Fruit fly (Drosophila melanogaster): ENCODE data around the gene Nmnat.

DNA sequence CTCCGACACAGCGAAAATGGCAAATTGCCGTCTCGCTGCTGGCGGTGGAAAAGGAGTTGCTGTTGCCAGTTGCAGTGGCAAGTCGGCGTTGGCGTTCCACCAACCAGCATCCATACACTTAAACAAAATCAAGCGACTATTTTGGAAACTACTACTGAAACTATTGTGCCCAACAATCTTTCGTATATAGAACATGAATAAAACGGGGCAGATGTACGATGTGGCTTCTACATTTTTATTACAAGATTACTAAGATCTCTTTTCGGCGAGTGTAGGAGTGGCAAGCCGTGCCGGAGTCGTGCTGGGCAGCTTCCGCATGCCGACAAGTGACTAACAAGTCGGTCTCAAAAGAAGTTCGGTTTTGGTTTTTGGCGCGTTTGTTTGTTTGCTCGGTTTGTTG, 51.5 kb downstream of the Nmnat start:
- no peak for TF ChIP-seq CTCF (optimal IDR thresholded peaks at IDR 0.05)
- no peak for TF ChIP-seq CG8478 (optimal IDR thresholded peaks at IDR 0.05)
